Fruit fly (Drosophila melanogaster) whole organism, wandering third instar larva: ENCODE results near the gene Dpy-30L1.

Source experiments
- Abd-B ChIP-seq: fragments of >200 bp; optimal IDR thresholded peaks from 2 replicates; lab custom pipeline; 2017; ENCODE audit warnings: missing biosample characterization, missing genetic modification characterization
- CG32264 ChIP-seq: fragments of 200-800 bp; sonication (Bioruptor generic); optimal IDR thresholded peaks from 2 replicates; lab custom pipeline; 2016; ENCODE audit warnings: missing biosample characterization, missing genetic modification characterization
- CG9705 ChIP-seq: fragments of 200-800 bp; sonication (Bioruptor generic); optimal IDR thresholded peaks from 2 replicates; lab custom pipeline; 2018; ENCODE audit warnings: missing biosample characterization, mild to moderate bottlenecking, missing genetic modification characterization
- CrebA ChIP-seq: fragments of 200-800 bp; sonication (Bioruptor generic); optimal IDR thresholded peaks from 2 replicates; lab custom pipeline; 2016; ENCODE audit warnings: missing biosample characterization, mild to moderate bottlenecking, missing genetic modification characterization, borderline replicate concordance
- Dfd ChIP-seq: fragments of >200 bp; optimal IDR thresholded peaks from 2 replicates; lab custom pipeline; 2017; ENCODE audit warnings: missing biosample characterization, missing genetic modification characterization
- Dif ChIP-seq: fragments of 200-275, 200-300 bp; sonication (Bioruptor generic); optimal IDR thresholded peaks from 2 replicates; lab custom pipeline; 2018; ENCODE audit warnings: missing biosample characterization, missing genetic modification characterization; ENCODE audit not compliant: partially characterized antibody
- GATAd ChIP-seq: sonication (Bioruptor generic); optimal IDR thresholded peaks from 2 replicates; lab custom pipeline; 2016; ENCODE audit warnings: missing biosample characterization, missing genetic modification characterization
- Hr78 ChIP-seq: fragments of >200 bp; optimal IDR thresholded peaks from 2 replicates; lab custom pipeline; 2017; ENCODE audit warnings: missing biosample characterization, missing genetic modification characterization
- Hr83 ChIP-seq: fragments of 200-300 bp; sonication (Bioruptor generic); optimal IDR thresholded peaks from 2 replicates; lab custom pipeline; 2016; ENCODE audit warnings: missing biosample characterization, mild to moderate bottlenecking, missing genetic modification characterization, moderate library complexity; ENCODE audit not compliant: poor library complexity, severe bottlenecking
- Mio ChIP-seq: sonication (Bioruptor generic); optimal IDR thresholded peaks from 2 replicates; lab custom pipeline; 2016; ENCODE audit warnings: missing biosample characterization, missing genetic modification characterization
- Myc ChIP-seq: fragments of >200 bp; optimal IDR thresholded peaks from 2 replicates; lab custom pipeline; 2017
- N ChIP-seq: fragments of >200 bp; optimal IDR thresholded peaks from 2 replicates; lab custom pipeline; 2018; ENCODE audit warnings: missing biosample characterization, missing external identifiers, missing genetic modification characterization
- OdsH ChIP-seq: fragments of 200-800 bp; sonication (Bioruptor generic); optimal IDR thresholded peaks from 2 replicates; lab custom pipeline; 2016; ENCODE audit warnings: missing biosample characterization, mild to moderate bottlenecking, missing genetic modification characterization
- Rel ChIP-seq, 2 experiments: fragments of 200-800 bp; sonication (Bioruptor generic) in 1 of 2; optimal IDR thresholded peaks; 2 replicates in 1 of 2; 3 replicates in 1 of 2; lab custom pipeline; 2016 to 2019; ENCODE audit warnings: mild to moderate bottlenecking in 2 of 2, missing biosample characterization in 2 of 2, missing genetic modification characterization in 2 of 2, moderate library complexity in 1 of 2
- Sp1 ChIP-seq: fragments of 200-800 bp; sonication (Bioruptor generic); optimal IDR thresholded peaks from 3 replicates; lab custom pipeline; 2019; ENCODE audit warnings: missing biosample characterization, mild to moderate bottlenecking, missing genetic modification characterization, moderate library complexity
- Vsx2 ChIP-seq: fragments of 200-300, 225-300 bp; sonication (Bioruptor generic); optimal IDR thresholded peaks from 2 replicates; lab custom pipeline; 2018; ENCODE audit warnings: missing biosample characterization, missing genetic modification characterization; ENCODE audit not compliant: partially characterized antibody
- br ChIP-seq: fragments of 200-800 bp; sonication (Bioruptor generic); optimal IDR thresholded peaks from 2 replicates; lab custom pipeline; 2016; ENCODE audit warnings: missing biosample characterization, missing genetic modification characterization
- brk ChIP-seq: fragments of 200-800 bp; sonication (Bioruptor generic); optimal IDR thresholded peaks from 2 replicates; lab custom pipeline; 2016; ENCODE audit warnings: missing biosample characterization, mild to moderate bottlenecking, missing genetic modification characterization
- dl ChIP-seq, 2 experiments: fragments of 175-275, 200-275 bp in 1 of 2; fragments of 200-275 bp in 1 of 2; sonication (Bioruptor generic); optimal IDR thresholded peaks; lab custom pipeline; 2018; ENCODE audit warnings: mild to moderate bottlenecking in 2 of 2, missing biosample characterization in 2 of 2, missing genetic modification characterization in 2 of 2, moderate library complexity in 2 of 2; ENCODE audit not compliant: partially characterized antibody in 2 of 2, insufficient read depth in 1 of 2
- dmrt93B ChIP-seq: fragments of 200-800 bp; sonication (Bioruptor generic); optimal IDR thresholded peaks from 2 replicates; lab custom pipeline; 2018; ENCODE audit warnings: missing biosample characterization, mild to moderate bottlenecking, missing genetic modification characterization
- dsf ChIP-seq: sonication (Bioruptor generic); optimal IDR thresholded peaks from 2 replicates; lab custom pipeline; 2016; ENCODE audit warnings: missing biosample characterization, missing genetic modification characterization, borderline replicate concordance
- foxo ChIP-seq, 2 experiments: fragments of 200-800 bp; sonication (Bioruptor generic); optimal IDR thresholded peaks; 2 replicates in 1 of 2; 3 replicates in 1 of 2; lab custom pipeline; 2016 to 2017; ENCODE audit warnings: missing biosample characterization in 2 of 2, missing genetic modification characterization in 2 of 2
- fru ChIP-seq: fragments of 200-800 bp; sonication (Bioruptor generic); optimal IDR thresholded peaks from 3 replicates; lab custom pipeline; 2016; ENCODE audit warnings: missing biosample characterization, mild to moderate bottlenecking, missing genetic modification characterization
- h ChIP-seq: fragments of 200-800 bp; sonication (Bioruptor generic); optimal IDR thresholded peaks from 3 replicates; lab custom pipeline; 2016; ENCODE audit warnings: missing biosample characterization, mild to moderate bottlenecking, missing genetic modification characterization
- lola ChIP-seq: fragments of >200 bp; optimal IDR thresholded peaks from 2 replicates; lab custom pipeline; 2017; ENCODE audit warnings: missing biosample characterization, missing genetic modification characterization
- pan ChIP-seq: fragments of >200 bp; optimal IDR thresholded peaks from 2 replicates; lab custom pipeline; 2017
- psq ChIP-seq: fragments of 200-800 bp; sonication (Bioruptor generic); optimal IDR thresholded peaks from 3 replicates; lab custom pipeline; 2017; ENCODE audit warnings: missing biosample characterization, mild to moderate bottlenecking, missing genetic modification characterization, moderate library complexity
- rgr ChIP-seq: fragments of 200-800 bp; sonication (Bioruptor generic); optimal IDR thresholded peaks from 3 replicates; lab custom pipeline; 2016; ENCODE audit warnings: missing biosample characterization, mild to moderate bottlenecking, missing genetic modification characterization
- sage ChIP-seq: fragments of 200-800 bp; sonication (Bioruptor generic); optimal IDR thresholded peaks from 2 replicates; lab custom pipeline; 2016; ENCODE audit warnings: missing biosample characterization, mild to moderate bottlenecking, missing genetic modification characterization
- sv ChIP-seq: fragments of 200-800 bp; sonication (Bioruptor generic); optimal IDR thresholded peaks from 3 replicates; lab custom pipeline; 2016; ENCODE audit warnings: missing biosample characterization, missing genetic modification characterization
- tai ChIP-seq: sonication (Bioruptor generic); optimal IDR thresholded peaks from 2 replicates; lab custom pipeline; 2016; ENCODE audit warnings: missing biosample characterization, missing genetic modification characterization
- woc ChIP-seq: sonication (Bioruptor generic); optimal IDR thresholded peaks from 2 replicates; lab custom pipeline; 2016; ENCODE audit warnings: missing biosample characterization, mild to moderate bottlenecking, missing genetic modification characterization

Dpy-30L1 gene

DNA sequence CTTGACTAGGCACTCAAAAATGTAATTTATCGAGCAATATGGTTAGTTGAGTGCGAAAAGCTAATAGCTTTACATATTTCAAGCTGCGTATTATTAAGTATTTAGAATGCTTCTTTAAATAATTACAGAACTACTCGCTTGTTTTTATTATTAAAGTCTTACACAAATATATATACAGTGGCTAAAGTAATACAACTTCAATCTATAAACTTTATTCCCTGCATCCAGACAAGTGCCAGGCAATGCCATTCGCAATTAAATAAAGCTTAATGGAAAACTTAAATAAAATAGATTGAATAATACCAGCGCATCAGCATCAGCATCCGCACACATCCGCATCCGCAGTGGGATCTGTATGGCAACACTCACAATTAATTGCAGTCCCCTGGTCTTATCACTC lies 26.2 kb upstream of the Dpy-30L1 start:
- TF ChIP-seq CG9705 (GFP tag; lab: Kevin White, UChicago) (no peak), tai (no peak), Vsx2 (GFP tag; lab: Kevin White, UChicago) (no peak), fru (GFP tag; lab: Kevin White, UChicago) (no peak), Hr83 (GFP tag; lab: Kevin White, UChicago) (no peak), dmrt93B (no peak), Myc (no peak), Mio (no peak), OdsH (no peak), lola (GFP tag; lab: Kevin White, UChicago) (no peak), h (no peak), Rel (GFP tag; optimal IDR thresholded peaks at IDR 0.05; lab: Kevin White, UChicago) (no peak), Rel (tag; optimal IDR thresholded peaks at IDR 0.05; lab: Kevin White, UChicago) (no peak), br (GFP tag; lab: Kevin White, UChicago) (no peak), Hr78 (GFP tag; lab: Kevin White, UChicago) (no peak), foxo (GFP tag; optimal IDR thresholded peaks at IDR 0.05; lab: Kevin White, UChicago) (no peak), dsf (no peak)

- TF ChIP-seq Abd-B (no peak), Dfd (GFP tag; lab: Kevin White, UChicago) (peak; percentile 83), sage (GFP tag; lab: Kevin White, UChicago) (no peak), Hr83 (GFP tag; lab: Kevin White, UChicago) (no peak), Hr78 (GFP tag; lab: Kevin White, UChicago) (no peak), fru (GFP tag; lab: Kevin White, UChicago) (no peak)
Observed at dm6 chr2L:10708089-10708488, 24.4 kb upstream of the Dpy-30L1 start.

DNA sequence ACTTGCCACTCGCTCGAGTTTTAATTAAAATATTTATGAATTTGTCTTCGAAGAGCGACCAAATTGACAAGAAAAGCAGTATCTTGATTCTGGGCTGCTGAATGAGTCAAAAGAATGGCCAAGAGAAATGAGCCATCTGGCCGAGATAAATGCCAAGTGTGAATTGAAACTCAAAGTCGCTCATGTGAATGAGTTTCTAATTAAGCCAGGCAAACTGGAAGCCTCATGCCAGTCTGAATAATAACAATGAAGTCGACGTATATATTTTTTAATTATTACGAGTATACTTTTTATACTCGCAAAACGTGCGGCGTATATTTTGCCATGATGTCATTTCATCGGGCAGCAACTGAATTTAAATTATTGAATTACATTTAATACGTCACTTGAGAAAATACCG lies 23.1 kb upstream of the Dpy-30L1 start, which contains the start of gene Lip2:
Gene Lip2, minus strand, starts transcription at position 101 of the 400 bp plus-strand sequence.
- TF ChIP-seq Sp1 (GFP tag; lab: Kevin White, UChicago) (no peak), woc (GFP tag; lab: Kevin White, UChicago) (no peak), br (GFP tag; lab: Kevin White, UChicago) (no peak), h (no peak), dmrt93B (no peak), sv (no peak), GATAd (no peak), N (GFP tag; lab: Kevin White, UChicago) (no peak), tai (no peak), Hr83 (GFP tag; lab: Kevin White, UChicago) (no peak), CG9705 (GFP tag; lab: Kevin White, UChicago) (no peak), lola (GFP tag; lab: Kevin White, UChicago) (no peak), Dif (no peak), rgr (no peak), dsf (no peak), pan (no peak), dl (GFP tag; optimal IDR thresholded peaks at IDR 0.05; lab: Kevin White, UChicago; ENCODE audit: insufficient read depth in 1 of 2, partially characterized antibody in 2 of 2) (no peak), CrebA (GFP tag; lab: Kevin White, UChicago) (no peak)

dm6 chr2L:10711221-10711620 lies 21.2 kb upstream of the Dpy-30L1 start:
- no peak for TF ChIP-seq CG32264 (GFP tag; lab: Kevin White, UChicago)
- no peak for TF ChIP-seq CrebA (GFP tag; lab: Kevin White, UChicago)
- no peak for TF ChIP-seq Rel (GFP tag; optimal IDR thresholded peaks at IDR 0.05; lab: Kevin White, UChicago)
- TF ChIP-seq Rel (tag; optimal IDR thresholded peaks at IDR 0.05; lab: Kevin White, UChicago): no peak
- TF ChIP-seq dsf: no peak
- TF ChIP-seq Mio: no peak
- no peak for TF ChIP-seq psq (GFP tag; lab: Kevin White, UChicago)
- TF ChIP-seq, all 38 proteins: peak for 0

dm6 chr2L:10721535-10721934 lies 10.9 kb upstream of the Dpy-30L1 start:
- TF ChIP-seq brk (GFP tag; lab: Kevin White, UChicago) (no peak), CG32264 (GFP tag; lab: Kevin White, UChicago) (no peak), Dfd (GFP tag; lab: Kevin White, UChicago) (no peak), Rel (GFP tag; optimal IDR thresholded peaks at IDR 0.05; lab: Kevin White, UChicago) (no peak), Rel (tag; optimal IDR thresholded peaks at IDR 0.05; lab: Kevin White, UChicago) (no peak), Dif (no peak), pan (no peak), Hr83 (GFP tag; lab: Kevin White, UChicago) (no peak), dl (GFP tag; optimal IDR thresholded peaks at IDR 0.05; lab: Kevin White, UChicago; ENCODE audit: insufficient read depth in 1 of 2, partially characterized antibody in 2 of 2) (no peak), Abd-B (no peak), N (GFP tag; lab: Kevin White, UChicago) (no peak), Sp1 (GFP tag; lab: Kevin White, UChicago) (no peak), CG9705 (GFP tag; lab: Kevin White, UChicago) (no peak), foxo (GFP tag; optimal IDR thresholded peaks at IDR 0.05; lab: Kevin White, UChicago) (no peak), OdsH (no peak), Hr78 (GFP tag; lab: Kevin White, UChicago) (no peak), Mio (no peak), tai (no peak)
